Worm (Caenorhabditis elegans) whole organism, L1 larva: ENCODE measurements around the gene unc-97.
A peak's percentile ranks its signal among the peaks of the same experiment; 100 is the strongest.

Experiments used
- C16A3.4 ChIP-seq: fragments of 150-350 bp; optimal IDR thresholded peaks from 2 replicates; lab custom pipeline; 2014; ENCODE audit warnings: missing biosample characterization, missing genetic modification characterization
- alr-1 ChIP-seq: fragments of 200-800 bp; sonication (Bioruptor generic); optimal IDR thresholded peaks from 2 replicates; lab custom pipeline; 2018; ENCODE audit warnings: borderline replicate concordance, mild to moderate bottlenecking, missing genetic modification characterization, missing compliant biosample characterization
- aly-2 ChIP-seq: fragments of 150-350 bp; optimal IDR thresholded peaks from 2 replicates; lab custom pipeline; 2014; ENCODE audit warnings: missing biosample characterization, missing genetic modification characterization
- ceh-63 ChIP-seq: fragments of 200-800 bp; sonication (Bioruptor generic); optimal IDR thresholded peaks from 2 replicates; lab custom pipeline; 2018; ENCODE audit warnings: mild to moderate bottlenecking, missing genetic modification characterization, missing compliant biosample characterization
- ceh-82 ChIP-seq, 3 experiments: fragments of 150-350 bp in 1 of 3; sonication (generic microtip) in 2 of 3; optimal IDR thresholded peaks; 2 replicates each; lab custom pipeline; 2014 to 2017; ENCODE audit warnings: missing biosample characterization in 3 of 3, missing genetic modification characterization in 3 of 3
- ceh-88 ChIP-seq: fragments of 200-800 bp; sonication (Bioruptor generic); IDR thresholded peaks from 2 replicates; pipeline ENCODE4 v1.3.6; 2022; ENCODE audit warnings: missing genetic modification characterization, missing compliant biosample characterization
- ceh-90 ChIP-seq: sonication (generic microtip); optimal IDR thresholded peaks from 2 replicates; lab custom pipeline; 2016; ENCODE audit warnings: missing genetic modification characterization, missing compliant biosample characterization
- ces-1 ChIP-seq: fragments of 150-350 bp; optimal IDR thresholded peaks from 2 replicates; lab custom pipeline; 2014; ENCODE audit warnings: missing biosample characterization, missing genetic modification reagents, missing genetic modification characterization
- dpl-1 ChIP-seq, 3 experiments: fragments of 150-350 bp in 2 of 3; sonication (generic microtip) in 1 of 3; optimal IDR thresholded peaks; 2 replicates each; lab custom pipeline; 2014 to 2017; ENCODE audit warnings: missing biosample characterization in 3 of 3, missing genetic modification characterization in 3 of 3, missing genetic modification reagents in 3 of 3
- dsc-1 ChIP-seq: sonication (generic microtip); optimal IDR thresholded peaks from 2 replicates; lab custom pipeline; 2016; ENCODE audit warnings: mild to moderate bottlenecking, missing genetic modification characterization, missing compliant biosample characterization
- efl-1 ChIP-seq, 4 experiments: fragments of 150-350 bp; optimal IDR thresholded peaks in 3 of 4; peaks in 1 of 4; 1 replicate in 1 of 4; 2 replicates in 3 of 4; lab custom pipeline; 2014; ENCODE audit warnings: missing biosample characterization in 2 of 4, missing genetic modification characterization in 2 of 4, missing genetic modification reagents in 2 of 4
- egl-13 ChIP-seq: sonication (generic microtip); optimal IDR thresholded peaks from 2 replicates; lab custom pipeline; 2016; ENCODE audit warnings: missing genotype, missing genetic modification reagents, missing genetic modification characterization, missing compliant biosample characterization
- egl-27 ChIP-seq, 2 experiments: fragments of 150-350 bp in 1 of 2; sonication (generic microtip); optimal IDR thresholded peaks; 3 replicates each; lab custom pipeline; 2017 to 2018; ENCODE audit warnings: missing biosample characterization in 2 of 2, missing genetic modification characterization in 2 of 2, missing genetic modification reagents in 2 of 2
- elt-2 ChIP-seq: sonication (generic microtip); optimal IDR thresholded peaks from 2 replicates; lab custom pipeline; 2016; ENCODE audit warnings: missing genetic modification characterization, mild to moderate bottlenecking, inconsistent platforms, missing compliant biosample characterization, missing genetic modification reagents
- elt-3 ChIP-seq, 6 experiments: fragments of 150-350 bp in 1 of 6; sonication (generic microtip); optimal IDR thresholded peaks; 2 replicates each; lab custom pipeline; 2017 to 2018; ENCODE audit warnings: missing biosample characterization in 6 of 6, missing genetic modification characterization in 6 of 6, inconsistent platforms in 1 of 6
- fkh-10 ChIP-seq: sonication (generic microtip); optimal IDR thresholded peaks from 2 replicates; lab custom pipeline; 2017; ENCODE audit warnings: missing biosample characterization, missing genetic modification reagents, missing genetic modification characterization
- fkh-8 ChIP-seq: sonication (generic microtip); optimal IDR thresholded peaks from 2 replicates; lab custom pipeline; 2016; ENCODE audit warnings: mild to moderate bottlenecking, missing genetic modification characterization, missing compliant biosample characterization
- fos-1 ChIP-seq: fragments of 150-350 bp; optimal IDR thresholded peaks from 2 replicates; lab custom pipeline; 2014; ENCODE audit warnings: missing biosample characterization, missing genetic modification characterization
- grh-1 ChIP-seq: fragments of 200-800 bp; sonication (Bioruptor generic); IDR thresholded peaks from 2 replicates; pipeline ENCODE4 v1.3.6; 2022; ENCODE audit warnings: missing genetic modification reagents, missing genetic modification characterization, missing compliant biosample characterization
- hpl-2 ChIP-seq: fragments of 150-350 bp; optimal IDR thresholded peaks from 2 replicates; lab custom pipeline; 2014; ENCODE audit warnings: missing biosample characterization, missing genetic modification reagents, missing genetic modification characterization
- irx-1 ChIP-seq: sonication (generic microtip); optimal IDR thresholded peaks from 2 replicates; lab custom pipeline; 2016; ENCODE audit warnings: missing genetic modification characterization, missing compliant biosample characterization
- isw-1 ChIP-seq: fragments of 200-800 bp; sonication (Bioruptor generic); IDR thresholded peaks from 2 replicates; pipeline ENCODE4 v1.3.6; 2022; ENCODE audit warnings: missing genetic modification characterization, missing compliant biosample characterization
- jun-1 ChIP-seq: fragments of 150-350 bp; optimal IDR thresholded peaks from 2 replicates; lab custom pipeline; 2014; ENCODE audit warnings: missing biosample characterization, missing genetic modification reagents, missing genetic modification characterization
- lin-13 ChIP-seq: fragments of 150-350 bp; optimal IDR thresholded peaks from 2 replicates; lab custom pipeline; 2014; ENCODE audit warnings: missing biosample characterization, missing genetic modification reagents, missing genetic modification characterization
- lin-14 ChIP-seq: fragments of 200-800 bp; sonication (Bioruptor generic); optimal IDR thresholded peaks from 2 replicates; lab custom pipeline; 2018; ENCODE audit warnings: mild to moderate bottlenecking, missing genetic modification characterization, moderate library complexity, missing compliant biosample characterization
- lin-35 ChIP-seq, 2 experiments: fragments of 150-350 bp; optimal IDR thresholded peaks; 2 replicates each; lab custom pipeline; 2014; ENCODE audit warnings: missing biosample characterization in 2 of 2, missing genetic modification characterization in 2 of 2, missing genetic modification reagents in 2 of 2
- lin-39 ChIP-seq: fragments of 150-350 bp; optimal IDR thresholded peaks from 2 replicates; lab custom pipeline; 2014; ENCODE audit warnings: missing biosample characterization, missing genetic modification reagents, missing genetic modification characterization
- lir-3 ChIP-seq: sonication (generic microtip); optimal IDR thresholded peaks from 2 replicates; lab custom pipeline; 2016; ENCODE audit warnings: mild to moderate bottlenecking, missing genetic modification characterization, moderate library complexity, missing compliant biosample characterization; ENCODE audit not compliant: poor library complexity
- lsy-2 ChIP-seq, 2 experiments: fragments of 150-350 bp; optimal IDR thresholded peaks; 2 replicates each; lab custom pipeline; 2014; ENCODE audit warnings: missing biosample characterization in 2 of 2, missing genetic modification characterization in 2 of 2
- mef-2 ChIP-seq: fragments of 150-350 bp; optimal IDR thresholded peaks from 2 replicates; lab custom pipeline; 2014; ENCODE audit warnings: missing biosample characterization, missing genetic modification characterization
- mep-1 ChIP-seq: fragments of 150-350 bp; optimal IDR thresholded peaks from 2 replicates; lab custom pipeline; 2014; ENCODE audit warnings: missing biosample characterization, missing genetic modification characterization
- nhr-11 ChIP-seq: fragments of 150-350 bp; optimal IDR thresholded peaks from 2 replicates; lab custom pipeline; 2014; ENCODE audit warnings: missing biosample characterization, missing genetic modification characterization
- nhr-12 ChIP-seq: sonication (generic microtip); optimal IDR thresholded peaks from 2 replicates; lab custom pipeline; 2017; ENCODE audit warnings: missing biosample characterization, missing genetic modification characterization
- nhr-28 ChIP-seq: fragments of 150-350 bp; optimal IDR thresholded peaks from 2 replicates; lab custom pipeline; 2014; ENCODE audit warnings: missing biosample characterization, missing genetic modification characterization
- nhr-77 ChIP-seq: fragments of 150-350 bp; optimal IDR thresholded peaks from 2 replicates; lab custom pipeline; 2014; ENCODE audit warnings: missing biosample characterization, missing genetic modification characterization
- nhr-85 ChIP-seq: sonication (generic microtip); peaks from one replicate; lab custom pipeline; 2016; ENCODE audit warnings: missing genetic modification characterization, inconsistent platforms, missing compliant biosample characterization
- pag-3 ChIP-seq: sonication (generic microtip); optimal IDR thresholded peaks from 2 replicates; lab custom pipeline; 2017; ENCODE audit warnings: missing genetic modification characterization, mild to moderate bottlenecking, missing compliant biosample characterization, antibody characterized with exemption, borderline replicate concordance; ENCODE audit not compliant: insufficient read depth
- rnt-1 ChIP-seq: sonication (generic microtip); optimal IDR thresholded peaks from 2 replicates; lab custom pipeline; 2016; ENCODE audit warnings: mild to moderate bottlenecking, missing genetic modification characterization, moderate library complexity, missing compliant biosample characterization
- skn-1 ChIP-seq: fragments of 150-350 bp; optimal IDR thresholded peaks from 2 replicates; lab custom pipeline; 2014; ENCODE audit warnings: missing biosample characterization, missing genetic modification characterization
- snu-23 ChIP-seq: sonication (generic microtip); optimal IDR thresholded peaks from 2 replicates; lab custom pipeline; 2016; ENCODE audit warnings: missing genetic modification characterization, missing compliant biosample characterization
- sox-4 ChIP-seq: sonication (generic microtip); optimal IDR thresholded peaks from 2 replicates; lab custom pipeline; 2016; ENCODE audit warnings: missing genetic modification characterization, missing compliant biosample characterization
- sup-37 ChIP-seq: fragments of 200-800 bp; sonication (Bioruptor generic); optimal IDR thresholded peaks from 2 replicates; lab custom pipeline; 2018; ENCODE audit warnings: mild to moderate bottlenecking, missing genetic modification characterization, missing compliant biosample characterization
- swsn-7 ChIP-seq: sonication (generic microtip); optimal IDR thresholded peaks from 2 replicates; lab custom pipeline; 2016; ENCODE audit warnings: missing genetic modification characterization, missing compliant biosample characterization
- unc-30 ChIP-seq: sonication (generic microtip); optimal IDR thresholded peaks from 2 replicates; lab custom pipeline; 2017; ENCODE audit warnings: missing biosample characterization, missing genetic modification characterization
- unc-62 ChIP-seq: fragments of 150-350 bp; optimal IDR thresholded peaks from 2 replicates; lab custom pipeline; 2014; ENCODE audit warnings: missing biosample characterization, missing genetic modification reagents, missing genetic modification characterization
- unc-86 ChIP-seq: sonication (generic microtip); optimal IDR thresholded peaks from 2 replicates; lab custom pipeline; 2016; ENCODE audit warnings: missing genetic modification characterization, missing compliant biosample characterization
- unc-98 ChIP-seq: fragments of 200-800 bp; sonication (Bioruptor generic); IDR thresholded peaks from 2 replicates; pipeline ENCODE4 v1.3.6; 2022; ENCODE audit warnings: missing genetic modification characterization, missing compliant biosample characterization
- vab-15 ChIP-seq: sonication (generic microtip); optimal IDR thresholded peaks from 2 replicates; lab custom pipeline; 2017; ENCODE audit warnings: missing genotype, mild to moderate bottlenecking, missing genetic modification characterization, missing compliant biosample characterization
- xbp-1 ChIP-seq: sonication (generic microtip); optimal IDR thresholded peaks from 2 replicates; lab custom pipeline; 2016; ENCODE audit warnings: missing genetic modification characterization, missing compliant biosample characterization
- zag-1 ChIP-seq: fragments of 150-350 bp; optimal IDR thresholded peaks from 2 replicates; lab custom pipeline; 2014; ENCODE audit warnings: missing biosample characterization, missing genetic modification characterization
- zip-4 ChIP-seq: fragments of 200-800 bp; sonication (Bioruptor generic); optimal IDR thresholded peaks from 2 replicates; lab custom pipeline; 2018; ENCODE audit warnings: mild to moderate bottlenecking, missing genetic modification characterization, moderate library complexity, missing compliant biosample characterization
- ztf-11 ChIP-seq, 2 experiments: sonication (generic microtip); optimal IDR thresholded peaks; 2 replicates each; lab custom pipeline; 2016 to 2017; ENCODE audit warnings: missing genetic modification characterization in 2 of 2, missing biosample characterization in 1 of 2, missing compliant biosample characterization in 1 of 2

The unc-97 gene

DNA sequence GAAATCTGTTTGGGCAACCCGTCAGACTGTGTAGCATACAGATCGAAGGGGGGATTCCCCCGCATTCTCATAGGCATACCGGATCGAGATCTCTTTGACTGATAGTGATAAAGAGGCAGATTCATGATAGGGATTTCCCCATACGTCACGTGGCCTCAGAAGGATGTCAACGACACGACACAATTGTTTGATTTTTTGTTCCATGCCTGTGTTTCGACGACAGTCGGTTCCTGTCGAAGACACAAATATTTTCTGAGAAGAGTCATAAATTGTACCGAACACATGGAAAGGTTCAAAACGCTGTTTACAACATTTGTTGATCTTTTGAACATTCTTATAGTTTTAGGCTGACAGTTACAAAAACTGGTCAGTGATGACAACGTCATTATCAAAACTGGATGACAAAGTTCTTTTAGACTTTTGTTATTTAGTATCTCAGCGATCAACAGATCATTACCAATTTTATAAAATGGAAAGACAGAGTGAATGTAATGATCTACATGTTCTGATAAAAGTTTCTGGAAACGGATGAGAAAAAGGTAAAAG lies 35.6 kb downstream of the unc-97 start:
- TF ChIP-seq dsc-1 (tag; lab: Kevin White, UChicago): no peak
- no peak for TF ChIP-seq ces-1 (GFP tag; lab: Kevin White, UChicago)
- no peak for TF ChIP-seq unc-62 (GFP tag; lab: Kevin White, UChicago)
- TF ChIP-seq egl-13 (tag; lab: Kevin White, UChicago): no peak
- no peak for TF ChIP-seq fkh-8
- TF ChIP-seq nhr-85 (tag; lab: Kevin White, UChicago): peak; percentile 82
- no peak for TF ChIP-seq ceh-82 (tag; optimal IDR thresholded peaks at IDR 0.05; lab: Kevin White, UChicago)
- TF ChIP-seq pag-3 (tag; lab: Kevin White, UChicago): no peak
- peak in 4 of 6 experiments; percentile 17 to 70 (median 54) for TF ChIP-seq elt-3 (tag; optimal IDR thresholded peaks at IDR 0.05; lab: Kevin White, UChicago)
- no peak for TF ChIP-seq lin-39 (tag; lab: Kevin White, UChicago)
- no peak for TF ChIP-seq unc-98
- TF ChIP-seq ceh-63 (GFP tag; lab: Kevin White, UChicago): no peak
- TF ChIP-seq ztf-11 (tag; optimal IDR thresholded peaks at IDR 0.05; lab: Kevin White, UChicago): no peak
- no peak for TF ChIP-seq zip-4 (GFP tag; lab: Kevin White, UChicago)
- TF ChIP-seq dpl-1 (GFP tag; optimal IDR thresholded peaks at IDR 0.05; lab: Kevin White, UChicago): no peak
- peak in 1 of 2 experiments; percentile 15 for TF ChIP-seq lin-35 (GFP tag; optimal IDR thresholded peaks at IDR 0.05; lab: Kevin White, UChicago)
- peak; percentile 39 for TF ChIP-seq lin-14 (GFP tag; lab: Kevin White, UChicago)
- no peak for TF ChIP-seq xbp-1
- no peak for TF ChIP-seq unc-86 (tag; lab: Kevin White, UChicago)
- TF ChIP-seq swsn-7: no peak
- TF ChIP-seq skn-1 (tag; lab: Kevin White, UChicago): no peak
- no peak for TF ChIP-seq hpl-2
- TF ChIP-seq nhr-11 (tag; lab: Kevin White, UChicago): no peak
- TF ChIP-seq alr-1: no peak
- no peak for TF ChIP-seq ceh-90 (tag; lab: Kevin White, UChicago)
- peak; percentile 7 for TF ChIP-seq nhr-77
- peak; percentile 27; the same call in 1 of the 2 replicates for TF ChIP-seq grh-1 (GFP tag; lab: Robert Waterston, UW)
- no peak for TF ChIP-seq lir-3 (tag; lab: Kevin White, UChicago)
- no peak for TF ChIP-seq nhr-12 (tag; lab: Kevin White, UChicago)
- TF ChIP-seq sox-4 (tag; lab: Kevin White, UChicago): no peak
- no peak for TF ChIP-seq ceh-88 (GFP tag; lab: Robert Waterston, UW)
- TF ChIP-seq mef-2 (tag; lab: Kevin White, UChicago): no peak
- no peak for TF ChIP-seq lsy-2 (tag; optimal IDR thresholded peaks at IDR 0.05; lab: Kevin White, UChicago)
- no peak for TF ChIP-seq aly-2 (tag; lab: Kevin White, UChicago)
- no peak for TF ChIP-seq mep-1 (tag; lab: Kevin White, UChicago)
- no peak for TF ChIP-seq egl-27 (tag; optimal IDR thresholded peaks at IDR 0.05; lab: Kevin White, UChicago)
- TF ChIP-seq jun-1 (tag; lab: Kevin White, UChicago): no peak
- no peak for TF ChIP-seq vab-15 (tag; lab: Kevin White, UChicago)
- TF ChIP-seq sup-37 (GFP tag; lab: Kevin White, UChicago): no peak
- no peak for TF ChIP-seq irx-1 (tag; lab: Kevin White, UChicago)
- TF ChIP-seq isw-1: no peak
- TF ChIP-seq C16A3.4 (tag; lab: Kevin White, UChicago): no peak
- no peak for TF ChIP-seq rnt-1 (tag; lab: Kevin White, UChicago)
- no peak for TF ChIP-seq lin-13 (GFP tag; lab: Kevin White, UChicago)
- TF ChIP-seq zag-1 (tag; lab: Kevin White, UChicago): no peak
- TF ChIP-seq efl-1 (optimal IDR thresholded peaks at IDR 0.05; lab: Kevin White, UChicago): no peak
- peak in 1 of 2 experiments; percentile 76 for TF ChIP-seq efl-1 (GFP tag; optimal IDR thresholded peaks at IDR 0.05 in 1 of 2; lab: Kevin White, UChicago)
- TF ChIP-seq elt-2 (tag; lab: Kevin White, UChicago): no peak
- no peak for TF ChIP-seq fkh-10 (GFP tag; lab: Kevin White, UChicago)
- no peak for TF ChIP-seq unc-30 (tag; lab: Kevin White, UChicago)
- TF ChIP-seq fos-1 (tag; lab: Kevin White, UChicago): no peak
- TF ChIP-seq nhr-28 (tag; lab: Kevin White, UChicago): no peak
- TF ChIP-seq snu-23 (GFP tag; lab: Kevin White, UChicago): peak; percentile 25
